Fruit fly (Drosophila melanogaster) whole organism, embryonic: Measurements from ENCODE around the gene CG33258.

Experiments used
- Asciz ChIP-seq: fragments of 200-800 bp; sonication (Bioruptor generic); optimal IDR thresholded peaks from 2 replicates; lab custom pipeline; 2017; ENCODE audit warnings: missing biosample characterization, mild to moderate bottlenecking, missing genetic modification characterization, missing genetic modification reagents
- Bgb ChIP-seq: fragments of 200-800 bp; sonication (Bioruptor generic); IDR thresholded peaks from 2 replicates; pipeline ENCODE4 v1.3.6; 2022; ENCODE audit warnings: missing biosample characterization, missing genetic modification characterization; ENCODE audit not compliant: partially characterized antibody
- C15 ChIP-seq: fragments of 200-800 bp; sonication (Bioruptor generic); IDR thresholded peaks from 3 replicates; pipeline ENCODE4 v1.3.6; 2022; ENCODE audit warnings: missing biosample characterization, missing genetic modification characterization
- CG1024 ChIP-seq: fragments of 200-800 bp; sonication (Bioruptor generic); IDR thresholded peaks from 2 replicates; pipeline ENCODE4 v1.3.6; 2022; ENCODE audit warnings: missing biosample characterization, missing genetic modification characterization
- CG10267 ChIP-seq: fragments of 200-800 bp; sonication (Bioruptor generic); optimal IDR thresholded peaks from 2 replicates; lab custom pipeline; 2018; ENCODE audit warnings: missing biosample characterization, mild to moderate bottlenecking, missing genetic modification characterization, moderate library complexity
- CG10321 ChIP-seq: fragments of 200-800 bp; sonication (Bioruptor generic); IDR thresholded peaks from 2 replicates; pipeline ENCODE4 v1.3.6; 2022; ENCODE audit warnings: missing biosample characterization, missing genetic modification characterization
- CG12071 ChIP-seq: fragments of 200-800 bp; sonication (Bioruptor generic); optimal IDR thresholded peaks from 3 replicates; lab custom pipeline; 2018; ENCODE audit warnings: missing biosample characterization, mild to moderate bottlenecking, missing genetic modification characterization
- CG14441 ChIP-seq: fragments of 200-800 bp; sonication (Bioruptor generic); IDR thresholded peaks from 2 replicates; pipeline ENCODE4 v1.3.6; 2022; ENCODE audit warnings: missing biosample characterization, missing genetic modification characterization
- CG15696 ChIP-seq: fragments of 200-800 bp; sonication (Bioruptor generic); optimal IDR thresholded peaks from 2 replicates; lab custom pipeline; 2019; ENCODE audit warnings: missing biosample characterization, mild to moderate bottlenecking, missing genetic modification characterization, moderate library complexity
- CG17829 ChIP-seq: fragments of 200-800 bp; optimal IDR thresholded peaks from 2 replicates; lab custom pipeline; 2019; ENCODE audit warnings: missing biosample characterization, mild to moderate bottlenecking, missing genetic modification characterization, moderate library complexity
- CG18599 ChIP-seq: fragments of 200-800 bp; sonication (Bioruptor generic); optimal IDR thresholded peaks from 3 replicates; lab custom pipeline; 2017; ENCODE audit warnings: missing biosample characterization, missing genetic modification characterization, mild to moderate bottlenecking, moderate library complexity, missing genetic modification reagents
- CG2116 ChIP-seq: fragments of 200-800 bp; sonication (Bioruptor generic); optimal IDR thresholded peaks from 3 replicates; lab custom pipeline; 2018; ENCODE audit warnings: missing biosample characterization, mild to moderate bottlenecking, missing genetic modification characterization
- CG32532 ChIP-seq: fragments of 200-800 bp; sonication (Bioruptor generic); IDR thresholded peaks from 2 replicates; pipeline ENCODE4 v1.3.6; 2022; ENCODE audit warnings: missing biosample characterization, missing genetic modification characterization
- CG34422 ChIP-seq: fragments of 200-800 bp; sonication (Bioruptor generic); IDR thresholded peaks from 3 replicates; pipeline ENCODE4 v1.3.6; 2022; ENCODE audit warnings: missing biosample characterization, missing genetic modification characterization
- CG3726 ChIP-seq: fragments of 200-800 bp; sonication (Bioruptor generic); IDR thresholded peaks from 3 replicates; pipeline ENCODE4, ENCODE4 v1.3.6; 2022; ENCODE audit warnings: missing biosample characterization, missing genetic modification characterization
- CG4424 ChIP-seq: fragments of 200-800 bp; sonication (Bioruptor generic); optimal IDR thresholded peaks from 3 replicates; lab custom pipeline; 2016; ENCODE audit warnings: missing biosample characterization, missing genetic modification characterization
- CG6791 ChIP-seq: fragments of 200-800 bp; sonication (Bioruptor generic); IDR thresholded peaks from 3 replicates; pipeline ENCODE4 v1.3.6; 2022; ENCODE audit warnings: missing biosample characterization, missing genetic modification characterization; ENCODE audit not compliant: partially characterized antibody
- CG8290 ChIP-seq, 3 experiments: fragments of 200-800 bp; sonication (Bioruptor generic); optimal IDR thresholded peaks; 2 replicates each; lab custom pipeline; 2016 to 2019; ENCODE audit warnings: missing biosample characterization in 3 of 3, missing genetic modification characterization in 3 of 3, mild to moderate bottlenecking in 2 of 3, moderate library complexity in 1 of 3
- D19A ChIP-seq: fragments of 200-800 bp; optimal IDR thresholded peaks from 3 replicates; lab custom pipeline; 2019; ENCODE audit warnings: missing biosample characterization, mild to moderate bottlenecking, missing genetic modification characterization, moderate library complexity
- D19B ChIP-seq: fragments of 200-800 bp; sonication (Bioruptor generic); optimal IDR thresholded peaks from 2 replicates; lab custom pipeline; 2017; ENCODE audit warnings: missing biosample characterization, mild to moderate bottlenecking, missing genetic modification characterization
- E2f2 ChIP-seq: fragments of 200-800 bp; sonication (Bioruptor generic); IDR thresholded peaks from 2 replicates; pipeline ENCODE4 v1.3.6; 2022; ENCODE audit warnings: missing biosample characterization, missing genetic modification characterization
- Ets65A ChIP-seq: fragments of 200-800 bp; sonication (Bioruptor generic); peaks from one replicate; lab custom pipeline; 2016; ENCODE audit warnings: missing biosample characterization, missing genetic modification characterization
- H2.0 ChIP-seq: fragments of 200-800 bp; sonication (Bioruptor generic); IDR thresholded peaks from 2 replicates; pipeline ENCODE4 v1.3.6; 2022; ENCODE audit warnings: missing biosample characterization, missing genetic modification characterization
- Hsf ChIP-seq: fragments of 200-800 bp; sonication (Bioruptor generic); optimal IDR thresholded peaks from 3 replicates; lab custom pipeline; 2016; ENCODE audit warnings: missing biosample characterization, missing genetic modification characterization
- Lhr ChIP-seq: fragments of 200-800 bp; sonication (Bioruptor generic); optimal IDR thresholded peaks from 3 replicates; lab custom pipeline; 2017; ENCODE audit warnings: mild to moderate bottlenecking, missing biosample characterization, missing genetic modification reagents, missing genetic modification characterization
- Med ChIP-seq: fragments of 200-800 bp; sonication (Bioruptor generic); peaks from one replicate; lab custom pipeline; 2016; ENCODE audit warnings: missing biosample characterization, missing genetic modification characterization, mild to moderate bottlenecking, inconsistent platforms, moderate library complexity
- NK7.1 ChIP-seq: fragments of 200-800 bp; sonication (Bioruptor generic); optimal IDR thresholded peaks from 3 replicates; lab custom pipeline; 2016; ENCODE audit warnings: missing biosample characterization, missing genetic modification characterization
- Pdp1 ChIP-seq, 2 experiments: fragments of 200-800 bp; sonication (Bioruptor generic); optimal IDR thresholded peaks; 3 replicates each; lab custom pipeline; 2016; ENCODE audit warnings: missing biosample characterization in 2 of 2, missing genetic modification characterization in 2 of 2, mild to moderate bottlenecking in 1 of 2, moderate library complexity in 1 of 2
- Rfx ChIP-seq: fragments of 200-800 bp; sonication (Bioruptor generic); IDR thresholded peaks from 2 replicates; pipeline ENCODE4 v1.3.6; 2022; ENCODE audit warnings: missing biosample characterization, missing genetic modification characterization
- Spps ChIP-seq: fragments of 200-800 bp; sonication (Bioruptor generic); optimal IDR thresholded peaks from 2 replicates; lab custom pipeline; 2018; ENCODE audit warnings: missing biosample characterization, mild to moderate bottlenecking, missing genetic modification characterization
- TFAM ChIP-seq: fragments of 200-800 bp; sonication (Bioruptor generic); optimal IDR thresholded peaks from 2 replicates; lab custom pipeline; 2017; ENCODE audit warnings: missing biosample characterization, missing genetic modification characterization, inconsistent platforms
- caup ChIP-seq: fragments of 200-800 bp; sonication (Bioruptor generic); optimal IDR thresholded peaks from 3 replicates; lab custom pipeline; 2017; ENCODE audit warnings: missing biosample characterization, mild to moderate bottlenecking, missing genetic modification characterization, moderate library complexity; ENCODE audit not compliant: severe bottlenecking
- chinmo ChIP-seq: fragments of 200-800 bp; sonication (Bioruptor generic); IDR thresholded peaks from 4 replicates; pipeline ENCODE4 v1.3.6; 2022; ENCODE audit warnings: missing biosample characterization, missing genetic modification characterization; ENCODE audit not compliant: partially characterized antibody
- chm ChIP-seq: fragments of 200-800 bp; sonication (Bioruptor generic); IDR thresholded peaks from 2 replicates; pipeline ENCODE4 v1.3.6; 2022; ENCODE audit warnings: missing biosample characterization, missing genetic modification characterization
- chn ChIP-seq: fragments of 200-800 bp; sonication (Bioruptor generic); optimal IDR thresholded peaks from 2 replicates; lab custom pipeline; 2016; ENCODE audit warnings: missing biosample characterization, missing genetic modification characterization
- ci ChIP-seq: fragments of 200-800 bp; sonication (Bioruptor generic); IDR thresholded peaks from 3 replicates; pipeline ENCODE4 v1.3.6; 2022; ENCODE audit warnings: missing biosample characterization, missing genetic modification characterization
- fru ChIP-seq: fragments of >200 bp; optimal IDR thresholded peaks from 2 replicates; lab custom pipeline; 2017
- kni ChIP-seq: fragments of 200-800 bp; sonication (Bioruptor generic); optimal IDR thresholded peaks from 3 replicates; lab custom pipeline; 2017; ENCODE audit warnings: mild to moderate bottlenecking, missing biosample characterization, missing genetic modification reagents, missing genetic modification characterization
- lbe ChIP-seq: fragments of 200-800 bp; sonication (Bioruptor generic); optimal IDR thresholded peaks from 2 replicates; lab custom pipeline; 2016; ENCODE audit warnings: missing biosample characterization, mild to moderate bottlenecking, missing genetic modification characterization
- mam ChIP-seq: fragments of 200-800 bp; sonication (Bioruptor generic); optimal IDR thresholded peaks from 3 replicates; lab custom pipeline; 2016; ENCODE audit warnings: missing biosample characterization, missing genetic modification characterization
- mld ChIP-seq: fragments of 200-800 bp; sonication (Bioruptor generic); IDR thresholded peaks from 3 replicates; pipeline ENCODE4 v1.3.6; 2022; ENCODE audit warnings: missing biosample characterization, missing genetic modification characterization; ENCODE audit not compliant: partially characterized antibody
- onecut ChIP-seq: fragments of 200-800 bp; sonication (Bioruptor generic); IDR thresholded peaks from 2 replicates; pipeline ENCODE4 v1.3.6; 2022; ENCODE audit warnings: missing biosample characterization, missing genetic modification characterization
- ro ChIP-seq: fragments of 200-800 bp; sonication (Bioruptor generic); IDR thresholded peaks from 2 replicates; pipeline ENCODE4 v1.3.6; 2022; ENCODE audit warnings: missing biosample characterization, missing genetic modification characterization
- sens ChIP-seq: fragments of 200-800 bp; sonication (Bioruptor generic); peaks from one replicate; lab custom pipeline; 2016; ENCODE audit warnings: missing biosample characterization, missing genetic modification characterization
- sima ChIP-seq: fragments of 200-800 bp; sonication (Bioruptor generic); optimal IDR thresholded peaks from 2 replicates; lab custom pipeline; 2016; ENCODE audit warnings: missing biosample characterization, missing genetic modification characterization
- trem ChIP-seq: fragments of 200-800 bp; optimal IDR thresholded peaks from 3 replicates; lab custom pipeline; 2019; ENCODE audit warnings: missing biosample characterization, mild to moderate bottlenecking, missing genetic modification characterization, moderate library complexity
- ttk ChIP-seq: fragments of 200-800 bp; sonication (Bioruptor generic); IDR thresholded peaks from 2 replicates; pipeline ENCODE4 v2.1.2; 2022; ENCODE audit warnings: missing biosample characterization, missing genetic modification characterization
- usp ChIP-seq: fragments of >200 bp; optimal IDR thresholded peaks from 2 replicates; lab custom pipeline; 2017; ENCODE audit warnings: missing biosample characterization, missing genetic modification characterization

CG33258 gene

dm6 chr3L:16037048-16037477, 45.3 kb upstream of the CG33258 start (continued):
- TF ChIP-seq CG17829 (tag; lab: Kevin White, UChicago) (peak; percentile 80), C15 (GFP tag; lab: Robert Waterston, UW) (0 out of 3 replicates have a peak, but pooled peaks have one; percentile 62), mld (GFP tag; lab: Robert Waterston, UW) (no peak), sima (GFP tag; lab: Kevin White, UChicago) (no peak), Asciz (GFP tag; lab: Kevin White, UChicago) (peak; percentile 55), CG2116 (peak; percentile 95), fru (lab: Kevin White, UChicago) (no peak), ro (GFP tag; lab: Robert Waterston, UW) (no peak), Lhr (GFP tag; lab: Kevin White, UChicago) (peak; percentile 99), D19B (peak; percentile 45), CG12071 (GFP tag; lab: Kevin White, UChicago) (peak; percentile 81), H2.0 (GFP tag; lab: Robert Waterston, UW) (peak; percentile 81), Ets65A (GFP tag; lab: Kevin White, UChicago) (peak; percentile 97), CG10267 (peak; percentile 81), CG8290 (GFP tag; optimal IDR thresholded peaks at IDR 0.05; lab: Kevin White, UChicago) (peak; percentile 85), CG8290 (tag; optimal IDR thresholded peaks at IDR 0.05; lab: Kevin White, UChicago) (peak; percentile 45 to 94), trem (tag; lab: Kevin White, UChicago) (peak; percentile 100), TFAM (GFP tag; lab: Kevin White, UChicago) (no peak), mam (GFP tag; lab: Kevin White, UChicago) (peak; percentile 81), NK7.1 (GFP tag; lab: Kevin White, UChicago) (peak; percentile 43), CG3726 (GFP tag; lab: Robert Waterston, UW) (0 out of 3 replicates have a peak, but pooled peaks have one; percentile 56), CG1024 (GFP tag; lab: Robert Waterston, UW) (peak; percentile 63; the same call in 1 of the 2 replicates)

DNA sequence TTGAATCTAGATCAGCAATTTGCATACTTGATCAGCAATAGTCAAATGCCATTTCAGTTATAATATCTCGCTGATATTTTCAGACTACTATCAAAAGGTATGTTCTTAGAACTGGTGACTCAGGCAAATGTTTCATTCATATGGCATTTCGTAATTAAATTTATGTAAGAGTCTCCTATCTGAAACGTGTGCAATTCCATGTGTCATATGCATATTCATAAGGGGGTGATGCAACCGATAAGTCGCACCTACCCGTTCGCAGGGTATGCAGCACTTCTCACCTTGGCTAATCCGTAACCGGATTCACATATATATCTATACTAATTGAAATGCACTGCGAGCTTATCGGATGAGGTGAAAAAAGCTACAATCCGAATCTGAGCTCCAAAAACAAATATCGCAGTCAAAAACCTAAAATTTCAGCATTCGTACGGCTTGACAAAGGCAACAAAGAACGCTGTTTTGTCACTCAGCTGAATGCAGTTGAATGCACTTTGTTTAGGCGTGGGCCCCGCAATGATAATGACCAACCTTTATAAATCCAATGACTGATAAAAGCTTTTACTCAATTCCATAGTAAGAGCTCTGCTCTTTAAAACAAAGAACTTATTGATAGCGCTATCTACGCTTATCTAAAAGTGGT, 44.5 kb upstream of the CG33258 start:
- TF ChIP-seq Hsf (no peak), fru (lab: Kevin White, UChicago) (no peak), Pdp1 (GFP tag; optimal IDR thresholded peaks at IDR 0.05; lab: Kevin White, UChicago) (peak in 1 of 2 experiments; percentile 66), ttk (no peak), CG6791 (GFP tag; lab: Robert Waterston, UW) (0 out of 3 replicates have a peak, but pooled peaks have one; percentile 17), CG32532 (GFP tag; lab: Robert Waterston, UW) (0 out of 2 replicates have a peak, but pooled peaks have one; percentile 18), Rfx (GFP tag; lab: Robert Waterston, UW) (0 out of 2 replicates have a peak, but pooled peaks have one; percentile 16), CG10321 (GFP tag; lab: Robert Waterston, UW) (no peak), chm (0 out of 2 replicates have a peak, but pooled peaks have one; percentile 48), sens (peak; percentile 70), lbe (GFP tag; lab: Kevin White, UChicago) (peak; percentile 43), CG4424 (GFP tag; lab: Kevin White, UChicago) (no peak), CG12071 (GFP tag; lab: Kevin White, UChicago) (peak; percentile 2), Bgb (GFP tag; lab: Robert Waterston, UW) (peak; percentile 19; the same call in 1 of the 2 replicates), CG15696 (tag; lab: Kevin White, UChicago) (no peak), ci (GFP tag; lab: Robert Waterston, UW) (peak; percentile 59; the same call in 1 of the 3 replicates), chn (GFP tag; lab: Kevin White, UChicago) (no peak), E2f2 (no peak), onecut (no peak), usp (GFP tag; lab: Kevin White, UChicago) (no peak), Spps (tag; lab: Kevin White, UChicago) (no peak), D19A (tag; lab: Kevin White, UChicago) (peak; percentile 71), Med (GFP tag; lab: Kevin White, UChicago) (peak; percentile 78), caup (no peak), Ets65A (GFP tag; lab: Kevin White, UChicago) (no peak), kni (GFP tag; lab: Kevin White, UChicago) (peak; percentile 47), CG14441 (GFP tag; lab: Robert Waterston, UW) (peak; percentile 21; the same call in 1 of the 2 replicates), chinmo (GFP tag; lab: Robert Waterston, UW) (0 out of 4 replicates have a peak, but pooled peaks have one; percentile 33), CG18599 (GFP tag; lab: Kevin White, UChicago) (peak; percentile 9), CG34422 (GFP tag; lab: Robert Waterston, UW) (0 out of 3 replicates have a peak, but pooled peaks have one; percentile 30)
